Worm (Caenorhabditis elegans): ENCODE results near the gene rpoa-12.

DNA sequence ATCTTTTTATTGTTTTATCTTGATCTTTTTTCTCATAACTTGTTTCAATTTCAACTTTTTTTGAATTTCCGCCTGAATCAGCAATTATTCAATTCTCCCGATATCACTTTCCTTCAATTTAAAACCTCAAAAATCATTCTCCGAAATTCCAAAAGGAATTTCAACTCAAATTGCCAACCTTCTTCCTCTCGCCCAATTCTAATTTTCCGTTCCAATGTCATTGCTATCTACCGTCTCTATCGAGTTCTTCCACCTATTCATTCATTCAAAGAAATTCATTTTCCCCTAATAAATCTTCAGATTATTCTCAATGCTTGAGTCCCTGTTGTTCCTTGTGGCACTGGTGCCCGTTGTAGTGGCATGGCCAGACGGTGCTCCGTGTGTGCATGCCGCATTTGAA is 17.7 kb upstream of the rpoa-12 start, which contains the start of gene F23B12.4:
- TF ChIP-seq peb-1 (tag; optimal IDR thresholded peaks at IDR 0.05) (no peak), mdl-1 (tag; optimal IDR thresholded peaks at IDR 0.05) (no peak)

All from whole organism, L2 larva.